Fruit fly (Drosophila melanogaster): ENCODE measurements around the gene CG18557.
A peak's percentile ranks its signal among the peaks of the same experiment; 100 is the strongest.

CG18557 gene

DNA sequence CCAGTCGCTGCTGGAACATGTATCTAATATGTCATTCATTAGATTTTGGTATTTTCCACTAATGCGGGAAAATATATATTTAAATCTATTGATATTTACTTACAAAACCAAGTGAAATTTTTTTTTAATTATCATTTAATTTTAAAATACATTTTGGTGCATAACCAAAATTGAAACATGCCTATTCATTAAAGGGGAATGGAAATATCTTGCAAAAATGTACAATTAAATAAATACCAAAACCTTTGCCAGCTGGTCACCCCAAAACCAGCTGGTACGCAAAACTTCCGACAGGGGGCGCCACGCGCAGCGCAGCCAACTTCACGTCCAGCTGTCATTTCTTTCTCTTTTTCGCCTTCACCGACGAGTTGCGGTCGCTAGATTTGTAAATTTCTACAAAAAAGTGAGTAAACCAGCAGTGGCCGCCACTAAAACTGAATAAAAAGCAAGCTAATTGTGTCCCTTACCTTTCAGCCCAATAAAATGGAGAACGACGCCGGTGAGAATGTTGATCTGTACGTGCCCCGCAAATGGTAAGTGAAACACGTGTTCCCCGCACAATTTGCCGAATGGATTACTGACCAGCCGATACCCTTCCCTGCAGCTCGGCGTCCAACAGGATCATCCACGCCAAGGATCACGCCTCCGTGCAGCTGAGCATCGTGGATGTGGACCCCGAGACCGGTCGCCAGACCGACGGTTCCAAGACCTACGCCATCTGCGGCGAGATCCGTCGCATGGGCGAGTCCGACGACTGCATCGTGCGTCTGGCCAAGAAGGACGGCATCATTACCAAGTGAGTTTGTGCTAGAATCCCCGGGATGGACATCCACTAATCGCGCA is 10.5 kb upstream of the CG18557 start, which contains the start of the genes CG3104 and RpS21:
CG3104 (minus strand) TSS at position 6 of the 843 bp plus-strand sequence.
RpS21 (plus strand) TSS at position 298 of the 843 bp plus-strand sequence.
- peak; percentile 42 for TF ChIP-seq noc (tag; optimal IDR thresholded peaks at IDR 0.05)

- TF ChIP-seq noc (tag; optimal IDR thresholded peaks at IDR 0.05) = no peak
Measured at dm6 chr2L:2855204-2855768, 9.8 kb upstream of the CG18557 start.

dm6 chr2L:2851589-2851988 is 6.1 kb upstream of the CG18557 start:
- no peak for TF ChIP-seq noc (tag; optimal IDR thresholded peaks at IDR 0.05)

DNA sequence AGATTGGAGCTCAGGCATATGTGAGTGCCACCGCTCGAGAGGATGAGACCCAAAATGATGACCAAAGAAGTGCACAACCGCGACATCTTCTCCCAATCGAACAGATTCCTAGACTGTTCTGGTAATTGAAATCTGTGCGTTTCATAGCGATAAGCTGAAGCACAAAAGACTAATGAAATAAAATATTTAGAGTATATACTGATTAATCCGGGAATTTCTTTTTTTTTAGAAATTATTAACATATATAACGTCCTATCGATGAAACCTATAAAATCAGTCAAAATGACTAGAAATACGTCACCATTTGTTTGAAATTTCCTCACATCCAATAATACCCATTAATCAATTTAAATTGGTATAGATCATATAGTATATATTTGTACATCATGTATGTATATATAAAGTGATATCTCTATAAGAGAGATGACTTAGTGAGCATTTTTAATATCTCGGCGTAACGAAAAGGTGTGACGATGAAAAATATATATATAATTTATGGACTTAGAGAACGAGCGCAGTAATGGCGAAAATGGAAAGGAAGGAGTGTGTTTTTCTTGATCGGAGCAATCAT is 1.7 kb upstream of the CG18557 start, which contains the start of the genes CG3117 and CG2983:
CG3117 (minus strand) TSS at position 101 of the 571 bp plus-strand sequence.
CG2983 (plus strand) TSS at position 521 of the 571 bp plus-strand sequence.
- TF ChIP-seq noc (tag; optimal IDR thresholded peaks at IDR 0.05) = no peak

- no peak for TF ChIP-seq noc (tag; optimal IDR thresholded peaks at IDR 0.05)
Measured at dm6 chr2L:2844413-2844812, 1.1 kb downstream of the CG18557 start, which contains the start of gene CG18558. Gene CG18558 (minus strand): TSS chr2L:2844513.

- TF ChIP-seq noc (tag; optimal IDR thresholded peaks at IDR 0.05) = no peak
Measured at dm6 chr2L:2840311-2840710, 5.2 kb downstream of the CG18557 start.

dm6 chr2L:2839850-2840249 is 5.7 kb downstream of the CG18557 start, which contains the start of gene CG2975:
Gene CG2975 (plus strand): TSS chr2L:2840124.
- no peak for TF ChIP-seq noc (tag; optimal IDR thresholded peaks at IDR 0.05)

- TF ChIP-seq noc (tag; optimal IDR thresholded peaks at IDR 0.05) = no peak
Measured at dm6 chr2L:2837742-2838461, 7.6 kb downstream of the CG18557 start, which contains the start of the genes CG3119 and Cpr23B. Gene CG3119 (minus strand): TSS chr2L:2837833. Gene Cpr23B (plus strand): TSS chr2L:2838411.

dm6 chr2L:2830341-2830800 is 15.2 kb downstream of the CG18557 start:
- peak; percentile 91 for TF ChIP-seq noc (tag; optimal IDR thresholded peaks at IDR 0.05)

- no peak for TF ChIP-seq noc (tag; optimal IDR thresholded peaks at IDR 0.05)
Measured at dm6 chr2L:2829637-2830340, 15.7 kb downstream of the CG18557 start, which contains the start of gene Duox. Gene Duox (minus strand): TSS chr2L:2830248.

- no peak for TF ChIP-seq noc (tag; optimal IDR thresholded peaks at IDR 0.05)
Measured at dm6 chr2L:2825406-2825805, 20.1 kb downstream of the CG18557 start, which contains the start of gene CG3123. Gene CG3123 (minus strand): TSS chr2L:2825506.

- no peak for TF ChIP-seq noc (tag; optimal IDR thresholded peaks at IDR 0.05)
Measured at dm6 chr2L:2815673-2816072, 29.9 kb downstream of the CG18557 start, which contains the start of gene G6P. Gene G6P (minus strand): TSS chr2L:2815760.

- no peak for TF ChIP-seq noc (tag; optimal IDR thresholded peaks at IDR 0.05)
Measured at dm6 chr2L:2812137-2812536, 33.4 kb downstream of the CG18557 start, which contains the start of gene CG2964. Gene CG2964 (plus strand): TSS chr2L:2812437.

- peak; percentile 79 for TF ChIP-seq noc (tag; optimal IDR thresholded peaks at IDR 0.05)
Measured at dm6 chr2L:2810831-2811230, 34.7 kb downstream of the CG18557 start.
